Fruit fly (Drosophila melanogaster): Measurements from ENCODE around the gene CG12713.

CG12713 gene

DNA sequence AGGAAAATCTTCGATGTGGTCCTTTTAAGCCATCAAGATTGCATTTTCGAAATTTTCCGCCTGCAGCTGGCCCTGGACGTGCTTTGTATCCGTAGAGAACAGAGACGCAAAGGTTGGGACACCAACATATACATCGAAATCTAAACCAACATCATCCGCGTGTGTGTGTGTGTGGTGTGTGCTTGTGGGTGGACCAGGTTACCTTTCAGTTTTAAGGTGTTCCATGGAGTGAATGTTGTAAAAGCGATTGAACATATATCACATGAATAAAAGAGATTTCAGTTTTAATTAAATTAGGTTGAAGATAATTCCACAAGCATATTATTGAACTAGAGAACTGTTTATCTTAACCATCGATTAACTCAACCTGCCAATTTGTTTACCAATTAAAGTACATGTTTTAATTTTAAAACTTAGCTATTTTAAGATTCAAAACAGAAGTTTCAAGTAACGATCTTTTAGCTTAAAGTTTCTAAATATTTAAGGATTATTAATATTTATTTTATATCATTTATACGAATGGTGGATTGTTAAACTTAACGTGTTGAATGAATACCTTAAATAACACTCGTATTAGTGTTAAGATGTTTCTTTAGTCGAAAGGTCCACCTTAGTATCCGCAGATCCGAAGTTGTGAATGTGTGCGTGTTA is 5.2 kb upstream of the CG12713 start (continued):
- TF ChIP-seq Neu2 (GFP tag; optimal IDR thresholded peaks at IDR 0.05; ENCODE audit: borderline replicate concordance), result peak; percentile 73
- no peak for TF ChIP-seq C15 (GFP tag; IDR thresholded peaks at IDR 0.05)
- TF ChIP-seq kah (GFP tag; optimal IDR thresholded peaks at IDR 0.05), result peak; percentile 55
- peak; percentile 81 for TF ChIP-seq fd3F (GFP tag; optimal IDR thresholded peaks at IDR 0.05)
- peak; percentile 84 for TF ChIP-seq odd (GFP tag; optimal IDR thresholded peaks at IDR 0.05)
- peak; percentile 50; the same call in 2 of the 3 replicates for TF ChIP-seq Mrtf (GFP tag; IDR thresholded peaks at IDR 0.05)
- TF ChIP-seq fru (optimal IDR thresholded peaks at IDR 0.05), result no peak
- no peak; the same call in 1 of the 2 replicates for TF ChIP-seq sna (GFP tag; IDR thresholded peaks at IDR 0.05; ENCODE audit: partially characterized antibody)
- TF ChIP-seq Spps (tag; optimal IDR thresholded peaks at IDR 0.05), result peak; percentile 29
- peak; percentile 78 for TF ChIP-seq CG9727 (GFP tag; optimal IDR thresholded peaks at IDR 0.05)
- TF ChIP-seq CG2712 (tag; optimal IDR thresholded peaks at IDR 0.05), result peak; percentile 85
- TF ChIP-seq eve (GFP tag; optimal IDR thresholded peaks at IDR 0.05), result peak in 1 of 2 experiments; percentile 73
- peak; percentile 91 for TF ChIP-seq CG12659 (GFP tag; optimal IDR thresholded peaks at IDR 0.05)
- TF ChIP-seq Lhr (GFP tag; optimal IDR thresholded peaks at IDR 0.05), result no peak
- TF ChIP-seq CG1647 (GFP tag; optimal IDR thresholded peaks at IDR 0.05), result peak; percentile 3
- peak; percentile 45 for TF ChIP-seq Chrac-16 (GFP tag; optimal IDR thresholded peaks at IDR 0.05)
- TF ChIP-seq scrt (GFP tag; optimal IDR thresholded peaks at IDR 0.05), result peak; percentile 71
- no peak for TF ChIP-seq CG9215 (GFP tag; IDR thresholded peaks at IDR 0.05)
- peak; percentile 88 for TF ChIP-seq Nf-YC (tag; optimal IDR thresholded peaks at IDR 0.05)
- TF ChIP-seq CG16813 (GFP tag; IDR thresholded peaks at IDR 0.05; ENCODE audit: partially characterized antibody), result no peak
- TF ChIP-seq Nf-YA (GFP tag; IDR thresholded peaks at IDR 0.05), result no peak
- TF ChIP-seq CG2199 (GFP tag; IDR thresholded peaks at IDR 0.05), result peak; percentile 40; the same call in 1 of the 3 replicates
- TF ChIP-seq Scr (GFP tag; IDR thresholded peaks at IDR 0.05; ENCODE audit: partially characterized antibody), result peak; percentile 10; the same call in 1 of the 2 replicates
- no peak for TF ChIP-seq Tbp (GFP tag; optimal IDR thresholded peaks at IDR 0.05)
- no peak for TF ChIP-seq Doc3 (GFP tag; IDR thresholded peaks at IDR 0.05; ENCODE audit: partially characterized antibody)
- TF ChIP-seq CG42726 (GFP tag; IDR thresholded peaks at IDR 0.05; ENCODE audit: partially characterized antibody), result no peak
- TF ChIP-seq CG11723 (GFP tag; optimal IDR thresholded peaks at IDR 0.05), result peak; percentile 80
- TF ChIP-seq Sry-δ (GFP tag; optimal IDR thresholded peaks at IDR 0.05), result peak; percentile 67
- peak; percentile 85 for TF ChIP-seq CG7839 (tag; optimal IDR thresholded peaks at IDR 0.05)
- no peak for TF ChIP-seq ssp (GFP tag; IDR thresholded peaks at IDR 0.05)
- TF ChIP-seq dysf (GFP tag; IDR thresholded peaks at IDR 0.05), result peak; percentile 69; the same call in 1 of the 3 replicates
- TF ChIP-seq CG5180 (GFP tag; optimal IDR thresholded peaks at IDR 0.05), result peak; percentile 81
- peak; percentile 30; the same call in 1 of the 3 replicates for TF ChIP-seq zfh1 (GFP tag; IDR thresholded peaks at IDR 0.05)
- TF ChIP-seq gem (tag; optimal IDR thresholded peaks at IDR 0.05), result peak; percentile 88
- TF ChIP-seq CG10321 (GFP tag; IDR thresholded peaks at IDR 0.05), result no peak
- no peak for TF ChIP-seq CG8765 (GFP tag; IDR thresholded peaks at IDR 0.05)
- peak; percentile 90 for TF ChIP-seq Hand (GFP tag; optimal IDR thresholded peaks at IDR 0.05)
- TF ChIP-seq nom (GFP tag; optimal IDR thresholded peaks at IDR 0.05), result peak; percentile 98
- no peak; the same call in none of the 2 replicates for TF ChIP-seq CG9932 (GFP tag; IDR thresholded peaks at IDR 0.05)
- TF ChIP-seq gce (GFP tag; IDR thresholded peaks at IDR 0.05), result peak; percentile 26; the same call in 1 of the 3 replicates
- peak; percentile 34 for TF ChIP-seq CG10654 (GFP tag; optimal IDR thresholded peaks at IDR 0.05)
- TF ChIP-seq CG13624 (GFP tag; optimal IDR thresholded peaks at IDR 0.05), result peak; percentile 52
- TF ChIP-seq CG15601 (tag; optimal IDR thresholded peaks at IDR 0.05), result peak; percentile 75
- TF ChIP-seq p53 (GFP tag; optimal IDR thresholded peaks at IDR 0.05), result peak; percentile 3
- TF ChIP-seq NC2α (GFP tag; optimal IDR thresholded peaks at IDR 0.05), result peak; percentile 35
- TF ChIP-seq ewg (GFP tag; optimal IDR thresholded peaks at IDR 0.05), result peak; percentile 62
- TF ChIP-seq tio (GFP tag; optimal IDR thresholded peaks at IDR 0.05), result peak; percentile 73
- peak; percentile 86 for TF ChIP-seq CG6854 (GFP tag; optimal IDR thresholded peaks at IDR 0.05)
- no peak for TF ChIP-seq Atf-2 (GFP tag; optimal IDR thresholded peaks at IDR 0.05)

Data from whole organism, embryonic.